3 fruit fly cellular contexts compared by ENCODE assay signal in the genomic region with DNA sequence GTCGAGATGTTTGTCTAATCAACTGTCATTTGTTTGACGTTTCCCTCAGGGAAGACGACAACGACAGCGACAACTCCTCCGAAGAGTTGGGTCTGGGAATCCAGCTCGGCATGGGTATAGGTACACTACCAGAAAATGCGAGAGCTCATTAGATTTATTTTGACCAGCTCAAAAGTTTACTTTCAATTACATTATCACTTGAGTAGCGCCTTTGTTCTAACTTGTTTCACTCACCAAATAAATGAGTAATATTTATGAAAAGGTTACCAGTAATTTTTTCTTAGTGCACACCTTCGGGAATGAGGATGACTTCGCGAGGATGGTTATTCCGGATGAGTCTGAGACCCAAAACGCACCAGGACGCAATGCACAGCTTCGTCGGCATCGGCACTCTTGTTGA.
A peak's percentile ranks its signal among the peaks of the same experiment; 100 is the strongest.
TF ChIP-seq lines count a peak whose summit lies in the region.

No protein-coding gene starts in this region.

TF ChIP-seq in whole organism, embryonic, 481 proteins besides CTCF, POLR2A, EP300 and RAD21 (continued from another document and continues in another):
- no peak for TF ChIP-seq CG1832 (GFP tag; optimal IDR thresholded peaks at IDR 0.05; lab: Kevin White, UChicago)
- peak; percentile 47 for TF ChIP-seq CG2120 (GFP tag; optimal IDR thresholded peaks at IDR 0.05; lab: Kevin White, UChicago)
- peak; percentile 17 for TF ChIP-seq CG17568 (GFP tag; optimal IDR thresholded peaks at IDR 0.05; lab: Kevin White, UChicago)
- no peak for TF ChIP-seq CG6791 (GFP tag; IDR thresholded peaks at IDR 0.05; lab: Robert Waterston, UW; ENCODE audit: partially characterized antibody)
- TF ChIP-seq tin (GFP tag; optimal IDR thresholded peaks at IDR 0.05; lab: Kevin White, UChicago), result peak; percentile 50
- TF ChIP-seq CG7271 (tag; optimal IDR thresholded peaks at IDR 0.05; lab: Kevin White, UChicago), result no peak
- TF ChIP-seq CG8944 (GFP tag; optimal IDR thresholded peaks at IDR 0.05; lab: Kevin White, UChicago), result peak; percentile 35
- TF ChIP-seq CG9437 (GFP tag; optimal IDR thresholded peaks at IDR 0.05; lab: Kevin White, UChicago), result no peak
- no peak for TF ChIP-seq corto (GFP tag; optimal IDR thresholded peaks at IDR 0.05; lab: Kevin White, UChicago)
- peak; percentile 21 for TF ChIP-seq twi (tag; optimal IDR thresholded peaks at IDR 0.05; lab: Kevin White, UChicago)
- TF ChIP-seq CG13894 (tag; optimal IDR thresholded peaks at IDR 0.05; lab: Kevin White, UChicago), result no peak
- TF ChIP-seq CG8388 (GFP tag; optimal IDR thresholded peaks at IDR 0.05; lab: Kevin White, UChicago), result peak; percentile 50
- peak; percentile 81 for TF ChIP-seq gem (tag; optimal IDR thresholded peaks at IDR 0.05; lab: Kevin White, UChicago)
- TF ChIP-seq CG3407 (GFP tag; optimal IDR thresholded peaks at IDR 0.05; lab: Kevin White, UChicago), result peak; percentile 39
- TF ChIP-seq gce (GFP tag; IDR thresholded peaks at IDR 0.05; lab: Robert Waterston, UW), result peak; percentile 74; the same call in 1 of the 3 replicates
- peak; percentile 32 for TF ChIP-seq CG6813 (GFP tag; optimal IDR thresholded peaks at IDR 0.05; lab: Kevin White, UChicago)
- peak; percentile 62 for TF ChIP-seq CG9727 (GFP tag; optimal IDR thresholded peaks at IDR 0.05; lab: Kevin White, UChicago)
- no peak for TF ChIP-seq kay (GFP tag; optimal IDR thresholded peaks at IDR 0.05; lab: Kevin White, UChicago)
- TF ChIP-seq ken (GFP tag; IDR thresholded peaks at IDR 0.05; lab: Robert Waterston, UW), result peak; percentile 66; the same call in 2 of the 3 replicates
- peak; percentile 68 for TF ChIP-seq fd96Cb (tag; optimal IDR thresholded peaks at IDR 0.05; lab: Kevin White, UChicago)
- TF ChIP-seq CG3847 (GFP tag; IDR thresholded peaks at IDR 0.05; lab: Robert Waterston, UW), result no peak
- peak; percentile 71 for TF ChIP-seq CG13424 (tag; optimal IDR thresholded peaks at IDR 0.05; lab: Kevin White, UChicago)
- TF ChIP-seq Gug (GFP tag; IDR thresholded peaks at IDR 0.05; lab: Robert Waterston, UW), result peak; percentile 6; the same call in 1 of the 4 replicates
- no peak for TF ChIP-seq unc-4 (GFP tag; IDR thresholded peaks at IDR 0.05; lab: Robert Waterston, UW; ENCODE audit: partially characterized antibody)
- no peak for TF ChIP-seq wek (GFP tag; optimal IDR thresholded peaks at IDR 0.05; lab: Kevin White, UChicago)
- no peak for TF ChIP-seq CG32767 (GFP tag; IDR thresholded peaks at IDR 0.05; lab: Robert Waterston, UW)
- TF ChIP-seq CG10979 (tag; optimal IDR thresholded peaks at IDR 0.05; lab: Kevin White, UChicago), result peak; percentile 64
- TF ChIP-seq Rx (GFP tag; IDR thresholded peaks at IDR 0.05; lab: Robert Waterston, UW), result peak; percentile 30; the same call in 1 of the 2 replicates
- no peak for TF ChIP-seq CG8290 (GFP tag; optimal IDR thresholded peaks at IDR 0.05; lab: Kevin White, UChicago)
- TF ChIP-seq CG8290 (tag; optimal IDR thresholded peaks at IDR 0.05; lab: Kevin White, UChicago), result peak in 1 of 2 experiments; percentile 48
- no peak for TF ChIP-seq Abd-B (GFP tag; optimal IDR thresholded peaks at IDR 0.05; lab: Kevin White, UChicago)
- no peak for TF ChIP-seq klu (GFP tag; IDR thresholded peaks at IDR 0.05; lab: Robert Waterston, UW)
- TF ChIP-seq p53 (GFP tag; optimal IDR thresholded peaks at IDR 0.05; lab: Kevin White, UChicago), result no peak
- peak; percentile 57 for TF ChIP-seq bcd (GFP tag; optimal IDR thresholded peaks at IDR 0.05; lab: Kevin White, UChicago)
- TF ChIP-seq CG30431 (GFP tag; optimal IDR thresholded peaks at IDR 0.05; lab: Kevin White, UChicago), result peak; percentile 30
- TF ChIP-seq az2 (GFP tag; optimal IDR thresholded peaks at IDR 0.05; lab: Kevin White, UChicago), result peak; percentile 57
- peak; percentile 68 for TF ChIP-seq CG33213 (GFP tag; optimal IDR thresholded peaks at IDR 0.05; lab: Kevin White, UChicago)
- no peak for TF ChIP-seq bbx (GFP tag; IDR thresholded peaks at IDR 0.05; lab: Robert Waterston, UW; ENCODE audit: partially characterized antibody)
- peak; percentile 53; the same call in 1 of the 3 replicates for TF ChIP-seq Optix (GFP tag; IDR thresholded peaks at IDR 0.05; lab: Robert Waterston, UW)
- peak; percentile 48 for TF ChIP-seq CoRest (tag; optimal IDR thresholded peaks at IDR 0.05; lab: Kevin White, UChicago)
- TF ChIP-seq fd3F (GFP tag; optimal IDR thresholded peaks at IDR 0.05; lab: Kevin White, UChicago), result no peak

TF ChIP-seq in whole organism, prepupa, 60 proteins besides CTCF, POLR2A, EP300 and RAD21 (continued from another document):
- TF ChIP-seq CG3919 (GFP tag; optimal IDR thresholded peaks at IDR 0.05; lab: Kevin White, UChicago) (peak; percentile 43), fd85E (GFP tag; optimal IDR thresholded peaks at IDR 0.05; lab: Kevin White, UChicago) (no peak), CG6276 (GFP tag; optimal IDR thresholded peaks at IDR 0.05; lab: Kevin White, UChicago) (no peak), CG8119 (GFP tag; IDR thresholded peaks at IDR 0.05; lab: Robert Waterston, UW) (no peak), Sox102F (GFP tag; optimal IDR thresholded peaks at IDR 0.05; lab: Kevin White, UChicago) (peak; percentile 17), Eip78C (GFP tag; lab: Kevin White, UChicago) (peak; percentile 63), vri (GFP tag; optimal IDR thresholded peaks at IDR 0.05; lab: Kevin White, UChicago) (no peak), Ets21C (GFP tag; optimal IDR thresholded peaks at IDR 0.05; lab: Kevin White, UChicago) (no peak), CG4318 (GFP tag; optimal IDR thresholded peaks at IDR 0.05; lab: Kevin White, UChicago) (no peak), CG6854 (GFP tag; optimal IDR thresholded peaks at IDR 0.05; lab: Kevin White, UChicago) (no peak), CG11294 (GFP tag; IDR thresholded peaks at IDR 0.05; lab: Robert Waterston, UW) (no peak), ss (GFP tag; optimal IDR thresholded peaks at IDR 0.05; lab: Kevin White, UChicago) (no peak), CG3032 (tag; optimal IDR thresholded peaks at IDR 0.05; lab: Kevin White, UChicago) (no peak), CG6792 (GFP tag; optimal IDR thresholded peaks at IDR 0.05; lab: Kevin White, UChicago) (peak; percentile 5), esn (GFP tag; optimal IDR thresholded peaks at IDR 0.05; lab: Kevin White, UChicago) (peak; percentile 31), Hr4 (GFP tag; optimal IDR thresholded peaks at IDR 0.05; lab: Kevin White, UChicago) (no peak), CG1621 (tag; optimal IDR thresholded peaks at IDR 0.05; lab: Kevin White, UChicago) (no peak), net (GFP tag; optimal IDR thresholded peaks at IDR 0.05; lab: Kevin White, UChicago) (no peak), CG15336 (GFP tag; IDR thresholded peaks at IDR 0.05; lab: Robert Waterston, UW) (no peak), topi (GFP tag; optimal IDR thresholded peaks at IDR 0.05; lab: Kevin White, UChicago) (peak; percentile 54), CG31627 (GFP tag; optimal IDR thresholded peaks at IDR 0.05; lab: Kevin White, UChicago) (peak; percentile 35), salr (GFP tag; optimal IDR thresholded peaks at IDR 0.05; lab: Kevin White, UChicago) (no peak), Sox14 (GFP tag; optimal IDR thresholded peaks at IDR 0.05; lab: Kevin White, UChicago) (peak; percentile 1), Lpt (GFP tag; optimal IDR thresholded peaks at IDR 0.05; lab: Kevin White, UChicago) (no peak), Ets96B (tag; optimal IDR thresholded peaks at IDR 0.05; lab: Kevin White, UChicago) (peak; percentile 14), fd59A (GFP tag; optimal IDR thresholded peaks at IDR 0.05; lab: Kevin White, UChicago) (no peak), dac (GFP tag; optimal IDR thresholded peaks at IDR 0.05; lab: Kevin White, UChicago) (no peak), spab (GFP tag; optimal IDR thresholded peaks at IDR 0.05; lab: Kevin White, UChicago) (no peak), CG34406 (GFP tag; optimal IDR thresholded peaks at IDR 0.05; lab: Kevin White, UChicago) (peak; percentile 7), Blimp-1 (GFP tag; optimal IDR thresholded peaks at IDR 0.05; lab: Kevin White, UChicago) (no peak), cyc (GFP tag; optimal IDR thresholded peaks at IDR 0.05; lab: Kevin White, UChicago) (peak; percentile 38), Hr38 (GFP tag; optimal IDR thresholded peaks at IDR 0.05; lab: Kevin White, UChicago) (no peak), CG8319 (GFP tag; optimal IDR thresholded peaks at IDR 0.05; lab: Kevin White, UChicago) (peak; percentile 23), CG16779 (tag; optimal IDR thresholded peaks at IDR 0.05; lab: Kevin White, UChicago) (no peak), Smox (GFP tag; optimal IDR thresholded peaks at IDR 0.05; lab: Kevin White, UChicago) (peak; percentile 31), pdm3 (GFP tag; optimal IDR thresholded peaks at IDR 0.05; lab: Kevin White, UChicago) (peak; percentile 27), fkh (GFP tag; optimal IDR thresholded peaks at IDR 0.05; lab: Kevin White, UChicago) (no peak), CG11762 (GFP tag; optimal IDR thresholded peaks at IDR 0.05; lab: Kevin White, UChicago; ENCODE audit: insufficient read depth) (no peak)

TF ChIP-seq in whole organism, wandering third instar larva, 38 proteins besides CTCF, POLR2A, EP300 and RAD21 (continued from another document):
- TF ChIP-seq CrebA (GFP tag; optimal IDR thresholded peaks at IDR 0.05; lab: Kevin White, UChicago; ENCODE audit: borderline replicate concordance) (no peak), HLH106 (tag; optimal IDR thresholded peaks at IDR 0.05; lab: Kevin White, UChicago) (peak; percentile 48)
TF ChIP-seq in whole organism, wandering third instar larva: peak in this region for 10.
